Fruit fly (Drosophila melanogaster) whole organism, adult: Measurements from ENCODE around the gene CG34293.

Experiments used
- CG11617 ChIP-seq: fragments of 200-800 bp; sonication (Bioruptor generic); optimal IDR thresholded peaks from 2 replicates; lab custom pipeline; 2017; ENCODE audit warnings: mild to moderate bottlenecking, missing biosample characterization, missing genetic modification reagents, missing genetic modification characterization
- kay ChIP-seq: fragments of 200-800 bp; sonication (Bioruptor generic); peaks from one replicate; lab custom pipeline; 2016; ENCODE audit warnings: missing biosample characterization, missing genetic modification characterization, borderline replicate concordance

DNA sequence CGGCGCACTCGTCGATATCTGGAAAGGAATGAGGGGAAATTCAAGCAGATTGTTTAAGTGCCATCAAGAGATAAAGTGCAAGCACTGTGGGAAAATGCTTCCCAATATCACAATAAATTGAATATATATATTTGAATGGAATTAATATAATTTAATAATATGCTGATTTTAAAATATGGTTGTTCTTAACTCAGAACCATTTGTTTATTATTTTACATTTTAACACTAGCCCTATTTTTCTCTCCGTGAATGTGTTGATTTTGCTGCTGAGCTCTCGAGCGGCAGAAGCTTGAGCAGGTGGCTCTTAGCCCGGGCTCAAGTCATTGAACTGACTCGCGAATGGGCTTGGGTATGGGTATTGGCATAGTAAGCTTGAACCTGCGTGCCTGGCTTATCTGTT lies 12.2 kb upstream of the CG34293 start:
- no peak for TF ChIP-seq CG11617 (GFP tag; lab: Kevin White, UChicago)
- no peak for TF ChIP-seq kay
